Worm (Caenorhabditis elegans) whole organism, young adult: ENCODE results near the gene D2024.5.

ENCODE experiments used
- B0336.3 ChIP-seq: fragments of 200-800 bp; sonication (Bioruptor generic); IDR thresholded peaks from 2 replicates; pipeline ENCODE4 v1.3.6; 2022; ENCODE audit warnings: missing genetic modification characterization, missing compliant biosample characterization
- Y56A3A.18 ChIP-seq: fragments of 200-800 bp; sonication (Bioruptor generic); IDR thresholded peaks from 2 replicates; pipeline ENCODE4 v1.3.6; 2022; ENCODE audit warnings: missing genetic modification reagents, missing genetic modification characterization, missing compliant biosample characterization
- ama-1 ChIP-seq, 3 experiments: fragments of 150-350 bp in 1 of 3; sonication (generic microtip) in 2 of 3; optimal IDR thresholded peaks; 2 replicates each; lab custom pipeline; 2014 to 2018; ENCODE audit warnings: missing biosample characterization in 2 of 3, missing genetic modification characterization in 2 of 3, missing genetic modification reagents in 2 of 3
- ekl-4 ChIP-seq: fragments of 200-800 bp; sonication (Bioruptor generic); IDR thresholded peaks from 2 replicates; pipeline ENCODE4 v1.3.6; 2022; ENCODE audit warnings: missing genetic modification reagents, missing genetic modification characterization, missing compliant biosample characterization
- snpc-4 ChIP-seq, 5 experiments: fragments of 150-350 bp in 1 of 5; sonication (generic microtip) in 4 of 5; optimal IDR thresholded peaks; 2 replicates each; lab custom pipeline; 2014 to 2018; ENCODE audit warnings: missing genetic modification characterization in 5 of 5, missing biosample characterization in 3 of 5, antibody characterized with exemption in 2 of 5, mild to moderate bottlenecking in 2 of 5, missing compliant biosample characterization in 2 of 5, missing genotype in 2 of 5, moderate library complexity in 2 of 5, missing genetic modification reagents in 1 of 5

ce11 chrIV:7260587-7260986 is 32.5 kb upstream of the D2024.5 start, which contains the start of gene C06E4.3:
- no peak for TF ChIP-seq Y56A3A.18
- no peak for TF ChIP-seq ama-1 (optimal IDR thresholded peaks at IDR 0.05; lab: Kevin White, UChicago)
- no peak for TF ChIP-seq ama-1 (GFP tag; optimal IDR thresholded peaks at IDR 0.05; lab: Kevin White, UChicago)
- TF ChIP-seq ekl-4: no peak
- TF ChIP-seq snpc-4 (GFP tag; optimal IDR thresholded peaks at IDR 0.05; lab: Kevin White, UChicago): no peak
- no peak for TF ChIP-seq snpc-4 (tag; optimal IDR thresholded peaks at IDR 0.05; lab: Kevin White, UChicago)
- no peak for TF ChIP-seq B0336.3
